Fruit fly (Drosophila melanogaster) whole organism, embryonic: Measurements from ENCODE around the gene tral.

Source experiments
- Bgb ChIP-seq: fragments of 200-800 bp; sonication (Bioruptor generic); IDR thresholded peaks from 2 replicates; pipeline ENCODE4 v1.3.6; 2022; ENCODE audit warnings: missing biosample characterization, missing genetic modification characterization; ENCODE audit not compliant: partially characterized antibody
- CG12391 ChIP-seq: fragments of 200-800 bp; sonication (Bioruptor generic); optimal IDR thresholded peaks from 3 replicates; lab custom pipeline; 2018; ENCODE audit warnings: missing biosample characterization, mild to moderate bottlenecking, missing genetic modification characterization, moderate library complexity
- CG12659 ChIP-seq: fragments of 200-800 bp; sonication (Bioruptor generic); optimal IDR thresholded peaks from 3 replicates; lab custom pipeline; 2017; ENCODE audit warnings: mild to moderate bottlenecking, missing biosample characterization, missing genetic modification reagents, missing genetic modification characterization
- CG14050 ChIP-seq: fragments of 200-800 bp; sonication (Bioruptor generic); IDR thresholded peaks from 3 replicates; pipeline ENCODE4 v1.3.6; 2022; ENCODE audit warnings: missing biosample characterization, missing genetic modification characterization
- CG14710 ChIP-seq: fragments of 200-800 bp; sonication (Bioruptor generic); optimal IDR thresholded peaks from 3 replicates; lab custom pipeline; 2019; ENCODE audit warnings: missing biosample characterization, mild to moderate bottlenecking, missing genetic modification characterization, moderate library complexity
- CG15479 ChIP-seq: fragments of 200-800 bp; sonication (Bioruptor generic); optimal IDR thresholded peaks from 3 replicates; lab custom pipeline; 2019; ENCODE audit warnings: missing biosample characterization, mild to moderate bottlenecking, missing genetic modification characterization, moderate library complexity
- CG15514 ChIP-seq: fragments of 200-800 bp; sonication (Bioruptor generic); optimal IDR thresholded peaks from 3 replicates; lab custom pipeline; 2017; ENCODE audit warnings: missing biosample characterization, missing genetic modification characterization, mild to moderate bottlenecking, moderate library complexity, missing genetic modification reagents
- CG17612 ChIP-seq: fragments of 200-800 bp; sonication (Bioruptor generic); IDR thresholded peaks from 2 replicates; pipeline ENCODE4 v1.3.6; 2022; ENCODE audit warnings: missing biosample characterization, missing genetic modification characterization
- CG1832 ChIP-seq: fragments of 200-800 bp; sonication (Bioruptor generic); optimal IDR thresholded peaks from 2 replicates; lab custom pipeline; 2017; ENCODE audit warnings: missing biosample characterization, mild to moderate bottlenecking, missing genetic modification characterization, inconsistent platforms
- CG2129 ChIP-seq: fragments of 200-800 bp; sonication (Bioruptor generic); IDR thresholded peaks from 2 replicates; pipeline ENCODE4 v1.3.6; 2022; ENCODE audit warnings: missing biosample characterization, missing genetic modification characterization; ENCODE audit not compliant: partially characterized antibody
- CG34376 ChIP-seq: fragments of 200-800 bp; sonication (Bioruptor generic); optimal IDR thresholded peaks from 2 replicates; lab custom pipeline; 2018; ENCODE audit warnings: missing biosample characterization, mild to moderate bottlenecking, missing genetic modification characterization
- CG7839 ChIP-seq: fragments of 200-800 bp; sonication (Bioruptor generic); optimal IDR thresholded peaks from 3 replicates; lab custom pipeline; 2018; ENCODE audit warnings: missing biosample characterization, mild to moderate bottlenecking, missing genetic modification characterization, moderate library complexity
- CG7987 ChIP-seq: fragments of 200-800 bp; sonication (Bioruptor generic); optimal IDR thresholded peaks from 2 replicates; lab custom pipeline; 2018; ENCODE audit warnings: missing biosample characterization, mild to moderate bottlenecking, missing genetic modification characterization, moderate library complexity
- CG8944 ChIP-seq: fragments of 200-800 bp; sonication (Bioruptor generic); optimal IDR thresholded peaks from 3 replicates; lab custom pipeline; 2016; ENCODE audit warnings: missing biosample characterization, missing genetic modification characterization
- CG9727 ChIP-seq: fragments of 200-800 bp; sonication (Bioruptor generic); optimal IDR thresholded peaks from 3 replicates; lab custom pipeline; 2017; ENCODE audit warnings: missing biosample characterization, mild to moderate bottlenecking, missing genetic modification characterization
- CG9932 ChIP-seq: fragments of 200-800 bp; sonication (Bioruptor generic); IDR thresholded peaks from 2 replicates; pipeline ENCODE4 v1.3.6; 2022; ENCODE audit warnings: missing biosample characterization, missing genetic modification characterization
- Deaf1 ChIP-seq: fragments of 200-800 bp; optimal IDR thresholded peaks from 3 replicates; lab custom pipeline; 2019; ENCODE audit warnings: missing biosample characterization, mild to moderate bottlenecking, missing genetic modification characterization, moderate library complexity
- Dfd ChIP-seq, 2 experiments: fragments of >200 bp; optimal IDR thresholded peaks; 2 replicates each; lab custom pipeline; 2017; ENCODE audit warnings: missing biosample characterization in 2 of 2, missing genetic modification characterization in 2 of 2
- Dip2 ChIP-seq: fragments of 200-800 bp; sonication (Bioruptor generic); IDR thresholded peaks from 2 replicates; pipeline ENCODE4 v1.3.6; 2022; ENCODE audit warnings: missing biosample characterization, missing genetic modification characterization
- Drgx ChIP-seq: fragments of 200-800 bp; sonication (Bioruptor generic); IDR thresholded peaks from 2 replicates; pipeline ENCODE4 v1.3.6; 2022; ENCODE audit warnings: missing biosample characterization, missing genetic modification characterization
- GATAe ChIP-seq: fragments of 200-800 bp; sonication (Bioruptor generic); conservative IDR thresholded peaks from 2 replicates; pipeline ENCODE4 v1.3.6; 2022; ENCODE audit warnings: missing biosample characterization, missing genetic modification characterization
- H2.0 ChIP-seq: fragments of 200-800 bp; sonication (Bioruptor generic); IDR thresholded peaks from 2 replicates; pipeline ENCODE4 v1.3.6; 2022; ENCODE audit warnings: missing biosample characterization, missing genetic modification characterization
- HmgZ ChIP-seq: fragments of 200-800 bp; sonication (Bioruptor generic); optimal IDR thresholded peaks from 2 replicates; lab custom pipeline; 2018; ENCODE audit warnings: missing biosample characterization, mild to moderate bottlenecking, missing genetic modification characterization
- Med ChIP-seq: fragments of 200-800 bp; sonication (Bioruptor generic); peaks from one replicate; lab custom pipeline; 2016; ENCODE audit warnings: missing biosample characterization, missing genetic modification characterization, mild to moderate bottlenecking, inconsistent platforms, moderate library complexity
- Nf-YA ChIP-seq: fragments of 200-800 bp; sonication (Bioruptor generic); IDR thresholded peaks from 2 replicates; pipeline ENCODE4 v1.3.6; 2022; ENCODE audit warnings: missing biosample characterization, missing genetic modification characterization
- TFAM ChIP-seq: fragments of 200-800 bp; sonication (Bioruptor generic); optimal IDR thresholded peaks from 2 replicates; lab custom pipeline; 2017; ENCODE audit warnings: missing biosample characterization, missing genetic modification characterization, inconsistent platforms
- Vsx1 ChIP-seq: fragments of 200-800 bp; sonication (Bioruptor generic); optimal IDR thresholded peaks from 2 replicates; lab custom pipeline; 2017; ENCODE audit warnings: missing biosample characterization, mild to moderate bottlenecking, missing genetic modification characterization, missing genetic modification reagents
- bab2 ChIP-seq: fragments of 200-800 bp; sonication (Bioruptor generic); optimal IDR thresholded peaks from 2 replicates; lab custom pipeline; 2016; ENCODE audit warnings: missing biosample characterization, missing genetic modification characterization
- bowl ChIP-seq: fragments of 200-800 bp; sonication (Bioruptor generic); IDR thresholded peaks from 2 replicates; pipeline ENCODE4 v1.3.6; 2022; ENCODE audit warnings: missing biosample characterization, missing genetic modification characterization
- cg ChIP-seq: fragments of 200-800 bp; sonication (Bioruptor generic); optimal IDR thresholded peaks from 3 replicates; lab custom pipeline; 2019; ENCODE audit warnings: missing biosample characterization, mild to moderate bottlenecking, missing genetic modification characterization, moderate library complexity
- chif ChIP-seq, 2 experiments: fragments of 200-800 bp; sonication (Bioruptor generic); optimal IDR thresholded peaks; 3 replicates each; lab custom pipeline; 2016; ENCODE audit warnings: missing biosample characterization in 2 of 2, missing genetic modification characterization in 2 of 2
- cwo ChIP-seq: fragments of 200-800 bp; sonication (Bioruptor generic); optimal IDR thresholded peaks from 3 replicates; lab custom pipeline; 2017; ENCODE audit warnings: missing biosample characterization, missing genetic modification characterization, mild to moderate bottlenecking, moderate library complexity, missing genetic modification reagents
- exex ChIP-seq: fragments of 200-800 bp; sonication (Bioruptor generic); optimal IDR thresholded peaks from 4 replicates; lab custom pipeline; 2018; ENCODE audit warnings: missing biosample characterization, mild to moderate bottlenecking, missing genetic modification characterization, moderate library complexity
- gem ChIP-seq: fragments of 200-800 bp; sonication (Bioruptor generic); optimal IDR thresholded peaks from 2 replicates; lab custom pipeline; 2019; ENCODE audit warnings: missing biosample characterization, mild to moderate bottlenecking, missing genetic modification characterization, moderate library complexity
- hkb ChIP-seq, 2 experiments: fragments of 200-800 bp in 1 of 2; fragments of >200 bp in 1 of 2; sonication (Bioruptor generic) in 1 of 2; IDR thresholded peaks in 1 of 2; optimal IDR thresholded peaks in 1 of 2; 2 replicates each; pipeline versions ENCODE4 v1.3.6 to Lab custom; 2017 to 2022; ENCODE audit warnings: missing biosample characterization in 1 of 2, missing genetic modification characterization in 1 of 2
- lab ChIP-seq: fragments of 200-800 bp; sonication (Bioruptor generic); optimal IDR thresholded peaks from 3 replicates; lab custom pipeline; 2017; ENCODE audit warnings: missing biosample characterization, missing genetic modification characterization, mild to moderate bottlenecking, moderate library complexity, missing genetic modification reagents
- lov ChIP-seq, 2 experiments: fragments of 200-800 bp in 1 of 2; fragments of >200 bp in 1 of 2; sonication (Bioruptor generic) in 1 of 2; IDR thresholded peaks in 1 of 2; optimal IDR thresholded peaks in 1 of 2; 2 replicates in 1 of 2; 3 replicates in 1 of 2; pipeline versions ENCODE4 v1.3.6 to Lab custom; 2017 to 2022; ENCODE audit warnings: missing biosample characterization in 1 of 2, missing genetic modification characterization in 1 of 2
- nom ChIP-seq: fragments of 200-800 bp; sonication (Bioruptor generic); optimal IDR thresholded peaks from 2 replicates; lab custom pipeline; 2017; ENCODE audit warnings: missing biosample characterization, missing genetic modification characterization, mild to moderate bottlenecking, moderate library complexity, missing genetic modification reagents
- peb ChIP-seq: fragments of 200-800 bp; sonication (Bioruptor generic); IDR thresholded peaks from 2 replicates; pipeline ENCODE4 v1.3.6; 2022; ENCODE audit warnings: missing biosample characterization, missing genetic modification characterization
- ranshi ChIP-seq: fragments of 200-800 bp; sonication (Bioruptor generic); IDR thresholded peaks from 2 replicates; pipeline ENCODE4 v1.3.6; 2022; ENCODE audit warnings: missing biosample characterization, missing genetic modification characterization
- sens ChIP-seq: fragments of 200-800 bp; sonication (Bioruptor generic); peaks from one replicate; lab custom pipeline; 2016; ENCODE audit warnings: missing biosample characterization, missing genetic modification characterization
- shn ChIP-seq: fragments of 200-800 bp; sonication (Bioruptor generic); optimal IDR thresholded peaks from 3 replicates; lab custom pipeline; 2016; ENCODE audit warnings: missing biosample characterization, missing genetic modification characterization
- so ChIP-seq: fragments of 200-800 bp; sonication (Bioruptor generic); IDR thresholded peaks from 3 replicates; pipeline ENCODE4 v1.3.6; 2022; ENCODE audit warnings: missing biosample characterization, missing genetic modification characterization
- sug ChIP-seq: fragments of 200-800 bp; optimal IDR thresholded peaks from 2 replicates; lab custom pipeline; 2019; ENCODE audit warnings: missing biosample characterization, mild to moderate bottlenecking, missing genetic modification characterization, moderate library complexity
- tin ChIP-seq: fragments of 200-800 bp; sonication (Bioruptor generic); optimal IDR thresholded peaks from 3 replicates; lab custom pipeline; 2016; ENCODE audit warnings: missing biosample characterization, missing genetic modification characterization
- vfl ChIP-seq: fragments of 200-800 bp; sonication (Bioruptor generic); optimal IDR thresholded peaks from 2 replicates; lab custom pipeline; 2016; ENCODE audit warnings: missing biosample characterization, missing genetic modification characterization

The tral gene

dm6 chr3L:12517443-12518209, 2.8 kb downstream of the tral start (continued):
- TF ChIP-seq lab (no peak), CG14710 (tag; lab: Kevin White, UChicago) (no peak), Vsx1 (GFP tag; lab: Kevin White, UChicago) (no peak), peb (no peak), Dfd (GFP tag; optimal IDR thresholded peaks at IDR 0.05; lab: Kevin White, UChicago) (peak in 1 of 2 experiments; percentile 81), tin (no peak), H2.0 (GFP tag; lab: Robert Waterston, UW) (0 out of 2 replicates have a peak, but pooled peaks have one; percentile 11), CG17612 (GFP tag; lab: Robert Waterston, UW) (no peak), Med (GFP tag; lab: Kevin White, UChicago) (peak; percentile 66), Bgb (GFP tag; lab: Robert Waterston, UW) (no peak), CG8944 (GFP tag; lab: Kevin White, UChicago) (peak; percentile 16), cwo (GFP tag; lab: Kevin White, UChicago) (no peak), Nf-YA (GFP tag; lab: Robert Waterston, UW) (0 out of 2 replicates have a peak, but pooled peaks have one; percentile 22), cg (GFP tag; lab: Kevin White, UChicago) (no peak)

DNA sequence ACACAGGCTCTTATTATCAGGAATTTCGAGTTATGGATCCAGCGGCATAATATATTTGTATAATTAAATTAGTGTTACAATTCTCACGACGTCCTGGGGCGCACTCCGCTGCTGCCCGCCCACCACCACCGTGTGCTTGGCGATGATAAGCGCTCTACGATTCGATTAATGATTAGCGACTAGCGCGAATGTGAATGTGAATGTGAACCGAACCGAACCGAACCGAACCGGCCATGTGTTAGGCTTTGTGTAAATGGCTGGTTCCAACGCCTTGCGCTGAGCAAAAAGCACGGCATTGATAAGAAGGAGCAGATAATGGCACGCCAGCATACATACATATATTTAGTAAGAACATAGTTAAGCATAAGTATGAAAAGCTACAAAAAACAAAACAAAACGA, 4.5 kb downstream of the tral start:
- TF ChIP-seq GATAe (GFP tag; lab: Robert Waterston, UW), result 0 out of 2 replicates have a peak, but pooled peaks have one; percentile 24
- TF ChIP-seq sug (tag; lab: Kevin White, UChicago), result peak; percentile 67
- TF ChIP-seq gem (tag; lab: Kevin White, UChicago), result peak; percentile 45
- TF ChIP-seq Dip2 (GFP tag; lab: Robert Waterston, UW), result no peak
- no peak for TF ChIP-seq CG2129
- peak; percentile 81 for TF ChIP-seq CG15514 (GFP tag; lab: Kevin White, UChicago)
- TF ChIP-seq sens (GFP tag; lab: Kevin White, UChicago), result peak; percentile 14
- TF ChIP-seq CG34376 (GFP tag; lab: Kevin White, UChicago), result peak; percentile 62
- TF ChIP-seq Deaf1 (tag; lab: Kevin White, UChicago), result peak; percentile 64
- TF ChIP-seq HmgZ (tag; lab: Kevin White, UChicago), result peak; percentile 17
- TF ChIP-seq CG14050 (GFP tag; lab: Robert Waterston, UW), result peak; percentile 50; the same call in 2 of the 3 replicates
- TF ChIP-seq exex, result peak; percentile 72
- TF ChIP-seq so (GFP tag; lab: Robert Waterston, UW), result no peak
- no peak for TF ChIP-seq lov (optimal IDR thresholded peaks at IDR 0.05; lab: Kevin White, UChicago)
- no peak for TF ChIP-seq lov (GFP tag; IDR thresholded peaks at IDR 0.05; lab: Robert Waterston, UW)

- peak; percentile 74 to 88 for TF ChIP-seq chif (GFP tag; optimal IDR thresholded peaks at IDR 0.05; lab: Kevin White, UChicago)
- TF ChIP-seq shn (GFP tag; lab: Kevin White, UChicago), result peak; percentile 83
- TF ChIP-seq CG9932 (GFP tag; lab: Robert Waterston, UW), result peak; percentile 95
- TF ChIP-seq bab2 (GFP tag; lab: Kevin White, UChicago), result peak; percentile 90
- TF ChIP-seq Drgx (GFP tag; lab: Robert Waterston, UW), result peak; percentile 96
- peak; percentile 95 for TF ChIP-seq CG12391 (tag; lab: Kevin White, UChicago)
- peak; percentile 53 for TF ChIP-seq TFAM (GFP tag; lab: Kevin White, UChicago)
- peak; percentile 92 for TF ChIP-seq nom (GFP tag; lab: Kevin White, UChicago)
- peak; percentile 56 for TF ChIP-seq CG15479
- TF ChIP-seq CG12659, result peak; percentile 95
- no peak for TF ChIP-seq CG1832 (GFP tag; lab: Kevin White, UChicago)
- TF ChIP-seq CG7839 (tag; lab: Kevin White, UChicago), result peak; percentile 93
- peak; percentile 82 for TF ChIP-seq vfl (GFP tag; lab: Kevin White, UChicago)
- TF ChIP-seq CG9727 (GFP tag; lab: Kevin White, UChicago), result peak; percentile 94
- peak; percentile 76 for TF ChIP-seq bowl (GFP tag; lab: Robert Waterston, UW)
- TF ChIP-seq ranshi, result peak; percentile 92
- TF ChIP-seq hkb (optimal IDR thresholded peaks at IDR 0.05; lab: Kevin White, UChicago), result no peak
- peak; percentile 96 for TF ChIP-seq hkb (GFP tag; IDR thresholded peaks at IDR 0.05; lab: Robert Waterston, UW)
- TF ChIP-seq CG7987 (GFP tag; lab: Kevin White, UChicago), result peak; percentile 81
Measured at dm6 chr3L:12523941-12524340, 9.1 kb downstream of the tral start, which contains the start of the genes ver and Gcn5. ver (plus strand) TSS chr3L:12523987. Gcn5 (minus strand) TSS chr3L:12524014.
